Worm (Caenorhabditis elegans) whole organism, L2 larva: ENCODE data around the gene M02F4.2.

ENCODE experiments used
- aly-2 ChIP-seq: fragments of 150-350 bp; optimal IDR thresholded peaks from 2 replicates; lab custom pipeline; 2014; ENCODE audit warnings: missing biosample characterization, missing genetic modification characterization
- dmd-4 ChIP-seq: sonication (generic microtip); optimal IDR thresholded peaks from 2 replicates; lab custom pipeline; 2017; ENCODE audit warnings: missing biosample characterization, missing genetic modification characterization
- fos-1 ChIP-seq: fragments of 150-350 bp; optimal IDR thresholded peaks from 2 replicates; lab custom pipeline; 2014; ENCODE audit warnings: missing biosample characterization, missing genetic modification characterization
- nhr-11 ChIP-seq: fragments of 150-350 bp; optimal IDR thresholded peaks from 2 replicates; lab custom pipeline; 2014; ENCODE audit warnings: missing biosample characterization, missing genetic modification characterization
- nhr-237 ChIP-seq: fragments of 150-350 bp; optimal IDR thresholded peaks from 2 replicates; lab custom pipeline; 2014; ENCODE audit warnings: missing biosample characterization, missing genetic modification characterization
- skn-1 ChIP-seq: sonication (generic microtip); optimal IDR thresholded peaks from 2 replicates; lab custom pipeline; 2017; ENCODE audit warnings: missing biosample characterization, missing genetic modification characterization

DNA sequence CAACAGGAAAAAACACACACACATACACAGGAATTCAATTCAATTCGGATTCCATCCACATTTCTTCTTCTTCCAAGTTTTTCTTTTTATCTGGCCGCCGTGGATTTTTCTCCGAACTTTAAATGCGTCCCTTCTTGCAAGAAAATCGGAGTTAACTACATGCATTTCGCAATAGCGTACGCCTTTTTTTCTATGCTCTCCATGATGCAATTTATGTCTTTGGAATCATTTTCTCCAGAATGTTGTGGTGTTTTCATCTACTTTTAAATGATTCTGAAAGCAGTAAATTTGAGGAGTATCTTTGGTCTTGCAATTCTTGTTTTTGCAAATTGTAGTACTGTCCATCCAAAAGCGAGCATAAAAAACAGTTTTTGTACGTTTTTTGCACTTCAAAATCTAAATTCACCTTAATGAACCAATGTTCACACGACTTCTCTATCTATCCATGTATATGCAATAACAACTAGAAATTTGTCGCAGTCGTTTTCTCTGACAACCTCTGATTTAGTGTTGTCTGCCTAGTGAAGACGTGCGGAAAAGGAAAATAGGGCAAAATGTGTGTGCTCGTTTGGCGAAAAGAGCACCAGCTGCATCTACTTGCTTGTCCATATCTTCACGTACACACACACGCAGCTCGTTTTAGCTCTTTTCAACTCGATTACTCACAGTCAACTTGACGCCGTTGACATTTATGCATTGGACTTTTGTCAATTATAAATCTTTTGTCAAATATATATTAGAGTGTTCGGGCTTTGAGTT, 11.6 kb downstream of the M02F4.2 start:
- TF ChIP-seq skn-1 (tag; lab: Kevin White, UChicago) (no peak), nhr-11 (tag; lab: Kevin White, UChicago) (no peak), fos-1 (no peak), aly-2 (tag; lab: Kevin White, UChicago) (no peak), dmd-4 (tag; lab: Kevin White, UChicago) (no peak), nhr-237 (tag; lab: Kevin White, UChicago) (no peak)
